Worm (Caenorhabditis elegans): ENCODE results near the gene ZK1010.8.

ZK1010.8 gene

ce11 chrIII:13015754-13016317 lies 15.4 kb upstream of the ZK1010.8 start (continued):
- TF ChIP-seq madf-6 (GFP tag; IDR thresholded peaks at IDR 0.05) (peak; percentile 31; the same call in 1 of the 2 replicates), nhr-179 (tag; optimal IDR thresholded peaks at IDR 0.05) (no peak), nhr-120 (GFP tag; IDR thresholded peaks at IDR 0.05) (no peak), snpc-1.3 (tag; optimal IDR thresholded peaks at IDR 0.05; ENCODE audit: insufficient read depth) (peak; percentile 25), athp-1 (tag; optimal IDR thresholded peaks at IDR 0.05) (peak; percentile 37), ceh-79 (tag; optimal IDR thresholded peaks at IDR 0.05) (no peak), F55B11.4 (tag; optimal IDR thresholded peaks at IDR 0.05; ENCODE audit: borderline replicate concordance, insufficient read depth) (no peak), B0019.2 (GFP tag; conservative IDR thresholded peaks at IDR 0.05) (no peak), hlh-26 (GFP tag; conservative IDR thresholded peaks at IDR 0.05) (no peak), zim-3 (tag; optimal IDR thresholded peaks at IDR 0.05) (no peak), F57C9.4 (tag; optimal IDR thresholded peaks at IDR 0.05) (no peak), ceh-58 (GFP tag; IDR thresholded peaks at IDR 0.05) (0 out of 2 replicates have a peak, but pooled peaks have one; percentile 12), sea-2 (GFP tag; IDR thresholded peaks at IDR 0.05) (no peak), egrh-3 (GFP tag; IDR thresholded peaks at IDR 0.05) (peak; percentile 44; the same call in 1 of the 2 replicates), F52B5.7 (tag; optimal IDR thresholded peaks at IDR 0.05) (no peak), cebp-2 (GFP tag; IDR thresholded peaks at IDR 0.05) (no peak), Y53F4B.3 (GFP tag; IDR thresholded peaks at IDR 0.05) (no peak), F57A8.1 (GFP tag; optimal IDR thresholded peaks at IDR 0.05) (no peak), snpc-3.4 (tag; optimal IDR thresholded peaks at IDR 0.05) (peak; percentile 31), aptf-3 (GFP tag; IDR thresholded peaks at IDR 0.05) (no peak), ceh-91 (GFP tag; IDR thresholded peaks at IDR 0.05) (no peak), Y95B8A.8 (GFP tag; IDR thresholded peaks at IDR 0.05) (no peak), cebp-1 (GFP tag; IDR thresholded peaks at IDR 0.05) (no peak), cebp-1 (tag; optimal IDR thresholded peaks at IDR 0.05) (peak; percentile 66), rpc-1 (optimal IDR thresholded peaks at IDR 0.05) (peak; percentile 82), rpc-1 (tag; optimal IDR thresholded peaks at IDR 0.05) (peak; percentile 88), snpc-1.1 (tag; optimal IDR thresholded peaks at IDR 0.05; ENCODE audit: insufficient read depth) (peak; percentile 6), attf-6 (GFP tag; IDR thresholded peaks at IDR 0.05) (no peak), zfh-2 (GFP tag; conservative IDR thresholded peaks at IDR 0.05) (no peak), bed-1 (GFP tag; IDR thresholded peaks at IDR 0.05) (no peak), madf-3 (GFP tag; IDR thresholded peaks at IDR 0.05) (no peak), bed-2 (GFP tag; IDR thresholded peaks at IDR 0.05) (no peak), lin-26 (GFP tag; IDR thresholded peaks at IDR 0.05) (peak; percentile 93), ztf-6 (GFP tag; IDR thresholded peaks at IDR 0.05) (no peak), ztf-18 (tag; optimal IDR thresholded peaks at IDR 0.05) (peak; percentile 60), lsy-27 (tag; optimal IDR thresholded peaks at IDR 0.05; ENCODE audit: borderline replicate concordance, insufficient read depth) (peak; percentile 81), ZK185.1 (tag; optimal IDR thresholded peaks at IDR 0.05; ENCODE audit: poor library complexity, severe bottlenecking) (no peak), dpff-1 (tag; optimal IDR thresholded peaks at IDR 0.05) (no peak), nhr-80 (tag; optimal IDR thresholded peaks at IDR 0.05) (peak; percentile 15), lin-40 (tag; optimal IDR thresholded peaks at IDR 0.05) (peak; percentile 57), lin-35 (GFP tag; optimal IDR thresholded peaks at IDR 0.05) (peak in 1 of 3 experiments; percentile 44), attf-5 (GFP tag; optimal IDR thresholded peaks at IDR 0.05) (peak; percentile 25), ceh-40 (GFP tag; IDR thresholded peaks at IDR 0.05) (0 out of 2 replicates have a peak, but pooled peaks have one; percentile 42), die-1 (tag; optimal IDR thresholded peaks at IDR 0.05) (peak; percentile 63)
